Fruit fly (Drosophila melanogaster): ENCODE data around the gene CG9265.

The CG9265 gene

DNA sequence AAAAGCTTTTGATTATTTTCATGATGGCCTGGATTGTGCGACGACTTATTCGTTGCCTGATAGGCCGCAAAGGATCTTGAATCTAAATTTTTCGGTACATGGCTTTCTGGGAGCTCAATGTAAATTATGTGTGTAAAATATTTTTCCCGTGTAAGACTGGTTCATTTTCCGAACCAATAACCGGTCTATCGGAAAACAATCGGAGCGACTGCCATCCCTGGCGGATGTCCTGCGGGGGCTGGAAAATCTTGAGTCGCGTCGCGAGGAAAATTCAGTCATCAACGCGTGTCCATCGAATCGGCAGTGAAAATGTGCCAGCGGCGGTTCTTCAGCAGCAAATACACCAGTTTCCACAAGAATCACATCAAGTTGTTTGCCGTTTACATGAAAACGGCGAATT lies 33.0 kb upstream of the CG9265 start, which contains the start of the genes CG46307 and Nhe2 (continued):
- no peak for TF ChIP-seq CG13775 (GFP tag; optimal IDR thresholded peaks at IDR 0.05)
- TF ChIP-seq CG10979 (tag; optimal IDR thresholded peaks at IDR 0.05): no peak
- no peak for TF ChIP-seq fru (optimal IDR thresholded peaks at IDR 0.05)
- no peak for TF ChIP-seq CG12391 (tag; optimal IDR thresholded peaks at IDR 0.05)
- no peak for TF ChIP-seq Side (GFP tag; optimal IDR thresholded peaks at IDR 0.05)
- TF ChIP-seq scrt (GFP tag; optimal IDR thresholded peaks at IDR 0.05): peak; percentile 5
- no peak for TF ChIP-seq pfk (GFP tag; optimal IDR thresholded peaks at IDR 0.05)
- TF ChIP-seq Med (GFP tag): peak; percentile 76
- TF ChIP-seq zfh1 (GFP tag; IDR thresholded peaks at IDR 0.05): no peak
- no peak for TF ChIP-seq corto (GFP tag; optimal IDR thresholded peaks at IDR 0.05)
- TF ChIP-seq CG2120 (GFP tag; optimal IDR thresholded peaks at IDR 0.05): peak; percentile 21
- no peak for TF ChIP-seq Nf-YB (GFP tag; optimal IDR thresholded peaks at IDR 0.05)
- no peak for TF ChIP-seq lab (GFP tag; optimal IDR thresholded peaks at IDR 0.05)
- peak; percentile 11 for TF ChIP-seq CG8924 (tag; optimal IDR thresholded peaks at IDR 0.05)
- TF ChIP-seq ATbp (GFP tag; optimal IDR thresholded peaks at IDR 0.05): no peak
- TF ChIP-seq pros (GFP tag; optimal IDR thresholded peaks at IDR 0.05): peak; percentile 59
- peak; percentile 25; the same call in 1 of the 2 replicates for TF ChIP-seq Scr (GFP tag; IDR thresholded peaks at IDR 0.05; ENCODE audit: partially characterized antibody)
- no peak for TF ChIP-seq Dfd (GFP tag; optimal IDR thresholded peaks at IDR 0.05)
- peak; percentile 36 for TF ChIP-seq gfzf (GFP tag; optimal IDR thresholded peaks at IDR 0.05)
- no peak for TF ChIP-seq CG1529 (GFP tag; optimal IDR thresholded peaks at IDR 0.05)
- no peak for TF ChIP-seq CG5953 (GFP tag; IDR thresholded peaks at IDR 0.05)
- TF ChIP-seq ttk (GFP tag; IDR thresholded peaks at IDR 0.05): no peak
- no peak for TF ChIP-seq disco-r (GFP tag; optimal IDR thresholded peaks at IDR 0.05)
- TF ChIP-seq CG4424 (GFP tag; optimal IDR thresholded peaks at IDR 0.05): peak; percentile 6
- 0 out of 2 replicates have a peak, but pooled peaks have one; percentile 57 for TF ChIP-seq Dref (GFP tag; IDR thresholded peaks at IDR 0.05)
- TF ChIP-seq CG18599 (GFP tag; optimal IDR thresholded peaks at IDR 0.05): no peak
- peak; percentile 19 for TF ChIP-seq Fer1 (GFP tag; optimal IDR thresholded peaks at IDR 0.05)
- TF ChIP-seq sc (optimal IDR thresholded peaks at IDR 0.05): no peak
- TF ChIP-seq sc (GFP tag; optimal IDR thresholded peaks at IDR 0.05): no peak
- TF ChIP-seq Gsc (GFP tag; IDR thresholded peaks at IDR 0.05): no peak
- TF ChIP-seq CG1602 (GFP tag; optimal IDR thresholded peaks at IDR 0.05): no peak
- no peak for TF ChIP-seq NfI (GFP tag; optimal IDR thresholded peaks at IDR 0.05)
- no peak for TF ChIP-seq trh (GFP tag; optimal IDR thresholded peaks at IDR 0.05)
- TF ChIP-seq CG12659 (GFP tag; optimal IDR thresholded peaks at IDR 0.05): peak; percentile 22
- TF ChIP-seq bigmax (GFP tag; optimal IDR thresholded peaks at IDR 0.05): no peak
- TF ChIP-seq tgo (GFP tag; IDR thresholded peaks at IDR 0.05): no peak; the same call in 2 of the 3 replicates
- 0 out of 2 replicates have a peak, but pooled peaks have one; percentile 21 for TF ChIP-seq tna (GFP tag; IDR thresholded peaks at IDR 0.05; ENCODE audit: partially characterized antibody)
- no peak for TF ChIP-seq CG11085 (GFP tag; IDR thresholded peaks at IDR 0.05)
- TF ChIP-seq Ets65A (GFP tag): peak; percentile 78
- peak; percentile 90 for TF ChIP-seq zf30C (GFP tag; optimal IDR thresholded peaks at IDR 0.05)
- no peak for TF ChIP-seq CG8290 (GFP tag; optimal IDR thresholded peaks at IDR 0.05)
- peak in 1 of 2 experiments; percentile 31 for TF ChIP-seq CG8290 (tag; optimal IDR thresholded peaks at IDR 0.05)
- TF ChIP-seq Ets97D (GFP tag; optimal IDR thresholded peaks at IDR 0.05): peak; percentile 58
- no peak for TF ChIP-seq fd96Cb (tag; optimal IDR thresholded peaks at IDR 0.05)
- TF ChIP-seq stwl (tag; optimal IDR thresholded peaks at IDR 0.05): peak; percentile 62

Data from whole organism, embryonic.